Fruit fly (Drosophila melanogaster) whole organism, embryonic: ENCODE results near the gene CG43645.

ENCODE experiments used
- Abd-B ChIP-seq: fragments of 200-800 bp; sonication (Bioruptor generic); optimal IDR thresholded peaks from 2 replicates; lab custom pipeline; 2018; ENCODE audit warnings: missing biosample characterization, mild to moderate bottlenecking, missing genetic modification characterization, moderate library complexity
- Atf-2 ChIP-seq: fragments of 200-800 bp; sonication (Bioruptor generic); optimal IDR thresholded peaks from 2 replicates; lab custom pipeline; 2016; ENCODE audit warnings: missing biosample characterization, missing genetic modification characterization
- Atf3 ChIP-seq: fragments of 200-800 bp; sonication (Bioruptor generic); optimal IDR thresholded peaks from 3 replicates; lab custom pipeline; 2016; ENCODE audit warnings: missing biosample characterization, missing genetic modification characterization
- B-H1 ChIP-seq: fragments of 200-800 bp; sonication (Bioruptor generic); IDR thresholded peaks from 3 replicates; pipeline ENCODE4 v1.3.6; 2022; ENCODE audit warnings: missing biosample characterization, missing genetic modification characterization
- Bteb2 ChIP-seq: fragments of 200-800 bp; sonication (Bioruptor generic); optimal IDR thresholded peaks from 2 replicates; lab custom pipeline; 2016; ENCODE audit warnings: missing biosample characterization, missing genetic modification characterization
- CG11560 ChIP-seq: fragments of 200-800 bp; sonication (Bioruptor generic); IDR thresholded peaks from 3 replicates; pipeline ENCODE4 v1.3.6; 2022; ENCODE audit warnings: missing biosample characterization, missing genetic modification characterization
- CG1233 ChIP-seq: fragments of 200-800 bp; sonication (Bioruptor generic); optimal IDR thresholded peaks from 4 replicates; lab custom pipeline; 2018; ENCODE audit warnings: missing biosample characterization, mild to moderate bottlenecking, missing genetic modification characterization
- CG13287 ChIP-seq: fragments of 200-800 bp; sonication (Bioruptor generic); IDR thresholded peaks from 2 replicates; pipeline ENCODE4 v1.3.6; 2022; ENCODE audit warnings: missing biosample characterization, missing genetic modification characterization; ENCODE audit not compliant: partially characterized antibody
- CG15479 ChIP-seq: fragments of 200-800 bp; sonication (Bioruptor generic); optimal IDR thresholded peaks from 3 replicates; lab custom pipeline; 2019; ENCODE audit warnings: missing biosample characterization, mild to moderate bottlenecking, missing genetic modification characterization, moderate library complexity
- CG31388 ChIP-seq: fragments of 200-800 bp; sonication (Bioruptor generic); optimal IDR thresholded peaks from 2 replicates; lab custom pipeline; 2016; ENCODE audit warnings: missing biosample characterization, missing genetic modification characterization
- CG42726 ChIP-seq: fragments of 200-800 bp; sonication (Bioruptor generic); IDR thresholded peaks from 2 replicates; pipeline ENCODE4 v1.3.6; 2022; ENCODE audit warnings: missing biosample characterization, missing genetic modification characterization; ENCODE audit not compliant: partially characterized antibody
- CG43689 ChIP-seq: fragments of 200-800 bp; sonication (Bioruptor generic); IDR thresholded peaks from 2 replicates; pipeline ENCODE4 v1.3.6; 2022; ENCODE audit warnings: missing biosample characterization, missing genetic modification characterization
- CG4404 ChIP-seq: fragments of 200-800 bp; sonication (Bioruptor generic); IDR thresholded peaks from 2 replicates; pipeline ENCODE4 v1.3.6; 2022; ENCODE audit warnings: missing biosample characterization, missing genetic modification characterization
- CG4854 ChIP-seq: fragments of 200-800 bp; sonication (Bioruptor generic); optimal IDR thresholded peaks from 2 replicates; lab custom pipeline; 2016; ENCODE audit warnings: missing biosample characterization, missing genetic modification characterization, inconsistent platforms
- CG6654 ChIP-seq: fragments of 200-800 bp; sonication (Bioruptor generic); optimal IDR thresholded peaks from 2 replicates; lab custom pipeline; 2017; ENCODE audit warnings: missing biosample characterization, mild to moderate bottlenecking, missing genetic modification characterization
- CG6689 ChIP-seq: fragments of 200-800 bp; sonication (Bioruptor generic); IDR thresholded peaks from 2 replicates; pipeline ENCODE4 v1.3.6; 2022; ENCODE audit warnings: missing biosample characterization, missing genetic modification characterization
- CG6813 ChIP-seq: fragments of 200-800 bp; sonication (Bioruptor generic); optimal IDR thresholded peaks from 2 replicates; lab custom pipeline; 2017; ENCODE audit warnings: missing biosample characterization, missing genetic modification characterization, mild to moderate bottlenecking, moderate library complexity, missing genetic modification reagents
- CG8944 ChIP-seq: fragments of 200-800 bp; sonication (Bioruptor generic); optimal IDR thresholded peaks from 3 replicates; lab custom pipeline; 2016; ENCODE audit warnings: missing biosample characterization, missing genetic modification characterization
- D19B ChIP-seq: fragments of 200-800 bp; sonication (Bioruptor generic); optimal IDR thresholded peaks from 2 replicates; lab custom pipeline; 2017; ENCODE audit warnings: missing biosample characterization, mild to moderate bottlenecking, missing genetic modification characterization
- Dfd ChIP-seq, 2 experiments: fragments of >200 bp; optimal IDR thresholded peaks; 2 replicates each; lab custom pipeline; 2017; ENCODE audit warnings: missing biosample characterization in 2 of 2, missing genetic modification characterization in 2 of 2
- Eip74EF ChIP-seq, 2 experiments: fragments of 200-800 bp in 1 of 2; fragments of >200 bp in 1 of 2; sonication (Bioruptor generic) in 1 of 2; optimal IDR thresholded peaks; 2 replicates each; lab custom pipeline; 2017 to 2019; ENCODE audit warnings: missing biosample characterization in 2 of 2, missing genetic modification characterization in 2 of 2, mild to moderate bottlenecking in 1 of 2, moderate library complexity in 1 of 2
- Fer1 ChIP-seq: fragments of 200-800 bp; sonication (Bioruptor generic); optimal IDR thresholded peaks from 2 replicates; lab custom pipeline; 2017; ENCODE audit warnings: missing biosample characterization, mild to moderate bottlenecking, missing genetic modification characterization
- H2.0 ChIP-seq: fragments of 200-800 bp; sonication (Bioruptor generic); IDR thresholded peaks from 2 replicates; pipeline ENCODE4 v1.3.6; 2022; ENCODE audit warnings: missing biosample characterization, missing genetic modification characterization
- Max ChIP-seq: fragments of 200-800 bp; sonication (Bioruptor generic); optimal IDR thresholded peaks from 2 replicates; lab custom pipeline; 2016; ENCODE audit warnings: missing biosample characterization, mild to moderate bottlenecking, missing genetic modification characterization
- Meics ChIP-seq: fragments of 200-800 bp; sonication (Bioruptor generic); optimal IDR thresholded peaks from 2 replicates; lab custom pipeline; 2017; ENCODE audit warnings: missing biosample characterization, mild to moderate bottlenecking, missing genetic modification characterization
- Nf-YB ChIP-seq: fragments of 200-800 bp; sonication (Bioruptor generic); optimal IDR thresholded peaks from 3 replicates; lab custom pipeline; 2019; ENCODE audit warnings: missing biosample characterization, mild to moderate bottlenecking, missing genetic modification characterization, moderate library complexity
- Rfx ChIP-seq: fragments of 200-800 bp; sonication (Bioruptor generic); IDR thresholded peaks from 2 replicates; pipeline ENCODE4 v1.3.6; 2022; ENCODE audit warnings: missing biosample characterization, missing genetic modification characterization
- ash1 ChIP-seq: fragments of 200-800 bp; sonication (Bioruptor generic); optimal IDR thresholded peaks from 2 replicates; lab custom pipeline; 2018; ENCODE audit warnings: missing biosample characterization, mild to moderate bottlenecking, missing genetic modification characterization
- bigmax ChIP-seq: fragments of 200-800 bp; sonication (Bioruptor generic); optimal IDR thresholded peaks from 2 replicates; lab custom pipeline; 2018; ENCODE audit warnings: missing biosample characterization, mild to moderate bottlenecking, missing genetic modification characterization
- chm ChIP-seq: fragments of 200-800 bp; sonication (Bioruptor generic); IDR thresholded peaks from 2 replicates; pipeline ENCODE4 v1.3.6; 2022; ENCODE audit warnings: missing biosample characterization, missing genetic modification characterization
- dimm ChIP-seq: fragments of 200-800 bp; sonication (Bioruptor generic); IDR thresholded peaks from 2 replicates; pipeline ENCODE4 v1.3.6; 2022; ENCODE audit warnings: missing biosample characterization, missing genetic modification characterization
- exex ChIP-seq: fragments of 200-800 bp; sonication (Bioruptor generic); optimal IDR thresholded peaks from 4 replicates; lab custom pipeline; 2018; ENCODE audit warnings: missing biosample characterization, mild to moderate bottlenecking, missing genetic modification characterization, moderate library complexity
- fu2 ChIP-seq: fragments of 200-800 bp; sonication (Bioruptor generic); optimal IDR thresholded peaks from 2 replicates; lab custom pipeline; 2016; ENCODE audit warnings: missing biosample characterization, missing genetic modification characterization
- gfzf ChIP-seq: fragments of 200-800 bp; sonication (Bioruptor generic); optimal IDR thresholded peaks from 2 replicates; lab custom pipeline; 2016; ENCODE audit warnings: missing biosample characterization, mild to moderate bottlenecking, missing genetic modification characterization, moderate library complexity
- gsb ChIP-seq: fragments of 200-800 bp; sonication (Bioruptor generic); IDR thresholded peaks from 2 replicates; pipeline ENCODE4 v1.3.6; 2022; ENCODE audit warnings: missing biosample characterization, missing genetic modification characterization
- jumu ChIP-seq: fragments of 200-800 bp; sonication (Bioruptor generic); optimal IDR thresholded peaks from 3 replicates; lab custom pipeline; 2016; ENCODE audit warnings: missing biosample characterization, missing genetic modification characterization
- lbe ChIP-seq: fragments of 200-800 bp; sonication (Bioruptor generic); optimal IDR thresholded peaks from 2 replicates; lab custom pipeline; 2016; ENCODE audit warnings: missing biosample characterization, mild to moderate bottlenecking, missing genetic modification characterization
- lola ChIP-seq, 3 experiments: fragments of >200 bp in 2 of 3; fragments of 200-800 bp in 1 of 3; sonication (Bioruptor generic) in 1 of 3; optimal IDR thresholded peaks; 2 replicates each; lab custom pipeline; 2017 to 2019; ENCODE audit warnings: missing biosample characterization in 3 of 3, missing genetic modification characterization in 3 of 3, mild to moderate bottlenecking in 1 of 3, moderate library complexity in 1 of 3
- luna ChIP-seq: fragments of 200-800 bp; sonication (Bioruptor generic); optimal IDR thresholded peaks from 2 replicates; lab custom pipeline; 2016; ENCODE audit warnings: missing biosample characterization, missing genetic modification characterization
- mam ChIP-seq: fragments of 200-800 bp; sonication (Bioruptor generic); optimal IDR thresholded peaks from 3 replicates; lab custom pipeline; 2016; ENCODE audit warnings: missing biosample characterization, missing genetic modification characterization
- pros ChIP-seq: fragments of 200-800 bp; sonication (Bioruptor generic); optimal IDR thresholded peaks from 3 replicates; lab custom pipeline; 2019; ENCODE audit warnings: missing biosample characterization, mild to moderate bottlenecking, missing genetic modification characterization, moderate library complexity
- repo ChIP-seq: fragments of 200-800 bp; sonication (Bioruptor generic); optimal IDR thresholded peaks from 2 replicates; lab custom pipeline; 2016; ENCODE audit warnings: missing biosample characterization, missing genetic modification characterization
- ro ChIP-seq: fragments of 200-800 bp; sonication (Bioruptor generic); IDR thresholded peaks from 2 replicates; pipeline ENCODE4 v1.3.6; 2022; ENCODE audit warnings: missing biosample characterization, missing genetic modification characterization
- run ChIP-seq: fragments of 200-800 bp; sonication (Bioruptor generic); optimal IDR thresholded peaks from 3 replicates; lab custom pipeline; 2018; ENCODE audit warnings: missing biosample characterization, mild to moderate bottlenecking, missing genetic modification characterization
- sisA ChIP-seq: fragments of 200-800 bp; sonication (Bioruptor generic); IDR thresholded peaks from 2 replicates; pipeline ENCODE4 v1.3.6; 2022; ENCODE audit warnings: missing biosample characterization, missing genetic modification characterization
- unpg ChIP-seq: fragments of 200-800 bp; sonication (Bioruptor generic); optimal IDR thresholded peaks from 3 replicates; lab custom pipeline; 2018; ENCODE audit warnings: missing biosample characterization, mild to moderate bottlenecking, missing genetic modification characterization, moderate library complexity
- wdn ChIP-seq: fragments of 200-800 bp; sonication (Bioruptor generic); IDR thresholded peaks from 2 replicates; pipeline ENCODE4 v1.3.6; 2022; ENCODE audit warnings: missing biosample characterization, missing genetic modification characterization
- wek ChIP-seq: fragments of 200-800 bp; sonication (Bioruptor generic); optimal IDR thresholded peaks from 3 replicates; lab custom pipeline; 2018; ENCODE audit warnings: missing biosample characterization, mild to moderate bottlenecking, missing genetic modification characterization, moderate library complexity
- zen2 ChIP-seq: fragments of 200-800 bp; sonication (Bioruptor generic); IDR thresholded peaks from 3 replicates; pipeline ENCODE4 v1.3.6; 2022; ENCODE audit warnings: missing biosample characterization, missing genetic modification characterization; ENCODE audit not compliant: partially characterized antibody

The CG43645 gene

dm6 chr2L:17480943-17481580, 4.5 kb upstream of the CG43645 start, which contains the start of the genes fws and Lamtor3 (continued):
- TF ChIP-seq repo (GFP tag; lab: Kevin White, UChicago), result peak; percentile 53
- no peak for TF ChIP-seq pros (GFP tag; lab: Kevin White, UChicago)
- TF ChIP-seq luna, result peak; percentile 11
- peak; percentile 95 for TF ChIP-seq CG6813
- peak; percentile 97 for TF ChIP-seq ro (GFP tag; lab: Robert Waterston, UW)
- peak; percentile 98 for TF ChIP-seq lbe
- peak; percentile 96 for TF ChIP-seq Fer1 (GFP tag; lab: Kevin White, UChicago)
- TF ChIP-seq H2.0 (GFP tag; lab: Robert Waterston, UW), result peak; percentile 99
- peak; percentile 99 for TF ChIP-seq unpg (GFP tag; lab: Kevin White, UChicago)
- TF ChIP-seq lola (GFP tag; optimal IDR thresholded peaks at IDR 0.05; lab: Kevin White, UChicago), result peak in 1 of 3 experiments; percentile 95
- TF ChIP-seq chm (GFP tag; lab: Robert Waterston, UW), result peak; percentile 99
- peak; percentile 98 for TF ChIP-seq Abd-B (GFP tag; lab: Kevin White, UChicago)
- peak; percentile 86 for TF ChIP-seq Nf-YB
- TF ChIP-seq sisA (GFP tag; lab: Robert Waterston, UW), result peak; percentile 98
- no peak; the same call in 2 of the 3 replicates for TF ChIP-seq zen2 (GFP tag; lab: Robert Waterston, UW)
- TF ChIP-seq bigmax (GFP tag; lab: Kevin White, UChicago), result peak; percentile 75
- peak; percentile 78 for TF ChIP-seq CG13287 (GFP tag; lab: Robert Waterston, UW)
- peak; percentile 79 for TF ChIP-seq Atf3
- peak; percentile 92 for TF ChIP-seq Max (GFP tag; lab: Kevin White, UChicago)
- peak in 1 of 2 experiments; percentile 95 for TF ChIP-seq Eip74EF (GFP tag; optimal IDR thresholded peaks at IDR 0.05; lab: Kevin White, UChicago)
- peak; percentile 97 for TF ChIP-seq dimm
- peak; percentile 85 for TF ChIP-seq exex (tag; lab: Kevin White, UChicago)
- peak; percentile 98 for TF ChIP-seq CG43689 (GFP tag; lab: Robert Waterston, UW)
- peak; percentile 99 for TF ChIP-seq B-H1
- peak; percentile 99 for TF ChIP-seq wdn
- TF ChIP-seq Meics (GFP tag; lab: Kevin White, UChicago), result peak; percentile 98
- peak; percentile 68 for TF ChIP-seq Atf-2 (GFP tag; lab: Kevin White, UChicago)
- peak; percentile 89 for TF ChIP-seq CG4854 (GFP tag; lab: Kevin White, UChicago)
- peak; percentile 69 for TF ChIP-seq jumu (GFP tag; lab: Kevin White, UChicago)
- peak; percentile 99 for TF ChIP-seq Rfx (GFP tag; lab: Robert Waterston, UW)
- TF ChIP-seq D19B (GFP tag; lab: Kevin White, UChicago), result peak; percentile 96
- TF ChIP-seq Dfd (GFP tag; optimal IDR thresholded peaks at IDR 0.05; lab: Kevin White, UChicago), result no peak
- peak; percentile 98 for TF ChIP-seq CG1233
- TF ChIP-seq CG15479 (GFP tag; lab: Kevin White, UChicago), result peak; percentile 26
- peak; percentile 87 for TF ChIP-seq fu2 (GFP tag; lab: Kevin White, UChicago)
- peak; percentile 92 for TF ChIP-seq CG11560 (tag; lab: Robert Waterston, UW)
- peak; percentile 75 for TF ChIP-seq CG8944 (GFP tag; lab: Kevin White, UChicago)
- peak; percentile 99 for TF ChIP-seq gsb (GFP tag; lab: Robert Waterston, UW)
- peak; percentile 87 for TF ChIP-seq mam (GFP tag; lab: Kevin White, UChicago)
- TF ChIP-seq run (tag; lab: Kevin White, UChicago), result peak; percentile 92
- peak; percentile 84 for TF ChIP-seq ash1 (GFP tag; lab: Kevin White, UChicago)
- TF ChIP-seq CG4404 (GFP tag; lab: Robert Waterston, UW), result peak; percentile 99
- TF ChIP-seq CG6689 (GFP tag; lab: Robert Waterston, UW), result peak; percentile 99
- peak; percentile 91 for TF ChIP-seq CG6654 (GFP tag; lab: Kevin White, UChicago)
- TF ChIP-seq CG31388 (GFP tag; lab: Kevin White, UChicago), result peak; percentile 93
- TF ChIP-seq wek (GFP tag; lab: Kevin White, UChicago), result peak; percentile 69
- TF ChIP-seq gfzf, result no peak
- 0 out of 2 replicates have a peak, but pooled peaks have one; percentile 28 for TF ChIP-seq CG42726
- TF ChIP-seq Bteb2 (GFP tag; lab: Kevin White, UChicago), result peak; percentile 90
